Fruit fly (Drosophila melanogaster) whole organism, embryonic: ENCODE results near the gene CG11668.

Experiments used
- Bgb ChIP-seq: fragments of 200-800 bp; sonication (Bioruptor generic); IDR thresholded peaks from 2 replicates; pipeline ENCODE4 v1.3.6; 2022; ENCODE audit warnings: missing biosample characterization, missing genetic modification characterization; ENCODE audit not compliant: partially characterized antibody
- Blimp-1 ChIP-seq: fragments of 200-800 bp; sonication (Bioruptor generic); optimal IDR thresholded peaks from 3 replicates; lab custom pipeline; 2018; ENCODE audit warnings: missing biosample characterization, missing genetic modification characterization, mild to moderate bottlenecking, moderate library complexity, missing genetic modification reagents
- CG1529 ChIP-seq: fragments of 200-800 bp; sonication (Bioruptor generic); optimal IDR thresholded peaks from 3 replicates; lab custom pipeline; 2018; ENCODE audit warnings: missing biosample characterization, missing genetic modification characterization
- NC2α ChIP-seq: fragments of 200-800 bp; sonication (Bioruptor generic); optimal IDR thresholded peaks from 2 replicates; lab custom pipeline; 2016; ENCODE audit warnings: missing biosample characterization, missing genetic modification characterization
- Scr ChIP-seq: fragments of 200-800 bp; sonication (Bioruptor generic); IDR thresholded peaks from 2 replicates; pipeline ENCODE4 v1.3.6; 2022; ENCODE audit warnings: missing biosample characterization, missing genetic modification characterization; ENCODE audit not compliant: partially characterized antibody
- ab ChIP-seq: fragments of 200-800 bp; sonication (Bioruptor generic); optimal IDR thresholded peaks from 2 replicates; lab custom pipeline; 2016; ENCODE audit warnings: missing biosample characterization, missing genetic modification characterization
- emc ChIP-seq: fragments of 200-800 bp; sonication (Bioruptor generic); optimal IDR thresholded peaks from 2 replicates; lab custom pipeline; 2016; ENCODE audit warnings: missing biosample characterization, missing genetic modification characterization
- fru ChIP-seq: fragments of >200 bp; optimal IDR thresholded peaks from 2 replicates; lab custom pipeline; 2017
- gsb ChIP-seq: fragments of 200-800 bp; sonication (Bioruptor generic); IDR thresholded peaks from 2 replicates; pipeline ENCODE4 v1.3.6; 2022; ENCODE audit warnings: missing biosample characterization, missing genetic modification characterization
- so ChIP-seq: fragments of 200-800 bp; sonication (Bioruptor generic); IDR thresholded peaks from 3 replicates; pipeline ENCODE4 v1.3.6; 2022; ENCODE audit warnings: missing biosample characterization, missing genetic modification characterization
- tin ChIP-seq: fragments of 200-800 bp; sonication (Bioruptor generic); optimal IDR thresholded peaks from 3 replicates; lab custom pipeline; 2016; ENCODE audit warnings: missing biosample characterization, missing genetic modification characterization
- zfh2 ChIP-seq: fragments of 200-800 bp; sonication (Bioruptor generic); optimal IDR thresholded peaks from 2 replicates; lab custom pipeline; 2016; ENCODE audit warnings: missing biosample characterization, missing genetic modification characterization

dm6 chr3R:13043857-13044256, 5.7 kb downstream of the CG11668 start, which contains the start of gene CG45122:
- TF ChIP-seq tin (no peak), emc (GFP tag; lab: Kevin White, UChicago) (no peak), Scr (no peak), fru (lab: Kevin White, UChicago) (no peak), so (GFP tag; lab: Robert Waterston, UW) (no peak), CG1529 (GFP tag; lab: Kevin White, UChicago) (no peak), ab (GFP tag; lab: Kevin White, UChicago) (no peak), Blimp-1 (GFP tag; lab: Kevin White, UChicago) (no peak), NC2α (GFP tag; lab: Kevin White, UChicago) (no peak), gsb (GFP tag; lab: Robert Waterston, UW) (no peak), zfh2 (no peak), Bgb (GFP tag; lab: Robert Waterston, UW) (no peak)
